Worm (Caenorhabditis elegans): ENCODE data around the gene hgap-2.

DNA sequence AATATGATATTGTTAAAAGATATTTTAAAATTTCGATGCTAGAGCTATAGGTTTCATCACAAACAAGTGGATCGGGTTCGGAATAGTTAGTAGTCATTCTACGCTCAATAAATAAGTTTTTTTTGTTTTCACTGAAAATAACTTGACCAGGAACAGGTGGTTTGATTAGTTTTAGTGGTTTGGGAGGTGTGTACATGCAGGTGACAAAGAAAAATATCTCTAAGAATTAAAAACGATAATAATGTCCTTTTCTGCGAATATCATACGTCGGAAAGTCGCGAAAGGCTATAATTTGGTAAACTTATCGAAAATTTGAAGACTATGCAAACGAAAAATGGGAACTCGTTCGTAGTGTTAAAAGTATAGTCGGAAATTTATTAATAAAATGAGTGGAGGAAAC lies 25.6 kb upstream of the hgap-2 start, which contains the start of gene srg-15:
- TF ChIP-seq hlh-8 (tag; optimal IDR thresholded peaks at IDR 0.05) = no peak
- TF ChIP-seq pag-3 (tag; optimal IDR thresholded peaks at IDR 0.05; ENCODE audit: borderline replicate concordance) = no peak
- TF ChIP-seq rnt-1 (tag; optimal IDR thresholded peaks at IDR 0.05) = no peak

Data from whole organism, late embryonic.